Fruit fly (Drosophila melanogaster): ENCODE data around the gene Bin1.

dm6 chr3R:16214474-16215318, 25.3 kb upstream of the Bin1 start:
- TF ChIP-seq fd96Ca (GFP tag; IDR thresholded peaks at IDR 0.05) (no peak), EcR (GFP tag; optimal IDR thresholded peaks at IDR 0.05) (no peak), gl (tag; optimal IDR thresholded peaks at IDR 0.05) (no peak), rn (GFP tag; IDR thresholded peaks at IDR 0.05) (no peak), CG13204 (GFP tag; optimal IDR thresholded peaks at IDR 0.05) (no peak), CG17806 (tag; optimal IDR thresholded peaks at IDR 0.05) (peak; percentile 17), Pif1B (GFP tag; optimal IDR thresholded peaks at IDR 0.05) (no peak), CG14655 (GFP tag; optimal IDR thresholded peaks at IDR 0.05) (peak; percentile 47), CG32121 (GFP tag; IDR thresholded peaks at IDR 0.05) (no peak), CG34367 (tag; optimal IDR thresholded peaks at IDR 0.05) (no peak), CG15710 (tag; optimal IDR thresholded peaks at IDR 0.05) (peak; percentile 39), Snoo (tag; optimal IDR thresholded peaks at IDR 0.05) (peak; percentile 1), CG8301 (tag; optimal IDR thresholded peaks at IDR 0.05) (no peak)
